Fruit fly (Drosophila melanogaster) whole organism, embryonic: ENCODE measurements around the gene Dlic.

Experiments
- Abd-B ChIP-seq: fragments of 200-800 bp; sonication (Bioruptor generic); optimal IDR thresholded peaks from 2 replicates; lab custom pipeline; 2018; ENCODE audit warnings: missing biosample characterization, mild to moderate bottlenecking, missing genetic modification characterization, moderate library complexity
- Ada2b ChIP-seq: fragments of 200-800 bp; sonication (Bioruptor generic); IDR thresholded peaks from 2 replicates; pipeline ENCODE4 v1.3.6; 2022; ENCODE audit warnings: missing biosample characterization, missing genetic modification characterization
- B-H2 ChIP-seq: fragments of 200-800 bp; sonication (Bioruptor generic); optimal IDR thresholded peaks from 2 replicates; lab custom pipeline; 2018; ENCODE audit warnings: missing biosample characterization, mild to moderate bottlenecking, missing genetic modification characterization
- BtbVII ChIP-seq: fragments of 200-800 bp; sonication (Bioruptor generic); optimal IDR thresholded peaks from 3 replicates; lab custom pipeline; 2017; ENCODE audit warnings: missing biosample characterization, mild to moderate bottlenecking, missing genetic modification characterization
- Bteb2 ChIP-seq: fragments of 200-800 bp; sonication (Bioruptor generic); optimal IDR thresholded peaks from 2 replicates; lab custom pipeline; 2016; ENCODE audit warnings: missing biosample characterization, missing genetic modification characterization
- CG10366 ChIP-seq: fragments of 200-800 bp; sonication (Bioruptor generic); IDR thresholded peaks from 2 replicates; pipeline ENCODE4 v1.3.6; 2022; ENCODE audit warnings: missing biosample characterization, missing genetic modification characterization
- CG10959 ChIP-seq: fragments of 200-800 bp; sonication (Bioruptor generic); IDR thresholded peaks from 2 replicates; pipeline ENCODE4 v1.3.6; 2022; ENCODE audit warnings: missing biosample characterization, missing genetic modification characterization
- CG13296 ChIP-seq: fragments of 200-800 bp; sonication (Bioruptor generic); optimal IDR thresholded peaks from 3 replicates; lab custom pipeline; 2018; ENCODE audit warnings: missing biosample characterization, mild to moderate bottlenecking, missing genetic modification characterization
- CG14710 ChIP-seq: fragments of 200-800 bp; sonication (Bioruptor generic); optimal IDR thresholded peaks from 3 replicates; lab custom pipeline; 2019; ENCODE audit warnings: missing biosample characterization, mild to moderate bottlenecking, missing genetic modification characterization, moderate library complexity
- CG15479 ChIP-seq: fragments of 200-800 bp; sonication (Bioruptor generic); optimal IDR thresholded peaks from 3 replicates; lab custom pipeline; 2019; ENCODE audit warnings: missing biosample characterization, mild to moderate bottlenecking, missing genetic modification characterization, moderate library complexity
- CG16815 ChIP-seq: fragments of 200-800 bp; sonication (Bioruptor generic); optimal IDR thresholded peaks from 3 replicates; lab custom pipeline; 2017; ENCODE audit warnings: missing biosample characterization, mild to moderate bottlenecking, missing genetic modification characterization
- CG1792 ChIP-seq: fragments of 200-800 bp; sonication (Bioruptor generic); optimal IDR thresholded peaks from 2 replicates; lab custom pipeline; 2016; ENCODE audit warnings: missing biosample characterization, missing genetic modification characterization
- CG2712 ChIP-seq: fragments of 200-800 bp; optimal IDR thresholded peaks from 3 replicates; lab custom pipeline; 2019; ENCODE audit warnings: missing biosample characterization, mild to moderate bottlenecking, missing genetic modification characterization, moderate library complexity
- CG33213 ChIP-seq: fragments of 200-800 bp; sonication (Bioruptor generic); optimal IDR thresholded peaks from 3 replicates; lab custom pipeline; 2016; ENCODE audit warnings: missing biosample characterization, missing genetic modification characterization
- CG3407 ChIP-seq: fragments of 200-800 bp; sonication (Bioruptor generic); optimal IDR thresholded peaks from 2 replicates; lab custom pipeline; 2018; ENCODE audit warnings: missing biosample characterization, mild to moderate bottlenecking, missing genetic modification characterization
- CG42726 ChIP-seq: fragments of 200-800 bp; sonication (Bioruptor generic); IDR thresholded peaks from 2 replicates; pipeline ENCODE4 v1.3.6; 2022; ENCODE audit warnings: missing biosample characterization, missing genetic modification characterization; ENCODE audit not compliant: partially characterized antibody
- CG4404 ChIP-seq: fragments of 200-800 bp; sonication (Bioruptor generic); IDR thresholded peaks from 2 replicates; pipeline ENCODE4 v1.3.6; 2022; ENCODE audit warnings: missing biosample characterization, missing genetic modification characterization
- CG5245 ChIP-seq: fragments of 200-800 bp; sonication (Bioruptor generic); optimal IDR thresholded peaks from 3 replicates; lab custom pipeline; 2016; ENCODE audit warnings: missing biosample characterization, missing genetic modification characterization
- Chrac-16 ChIP-seq: fragments of 200-800 bp; sonication (Bioruptor generic); optimal IDR thresholded peaks from 3 replicates; lab custom pipeline; 2016; ENCODE audit warnings: missing biosample characterization, missing genetic modification characterization
- HLH4C ChIP-seq: fragments of 200-800 bp; sonication (Bioruptor generic); IDR thresholded peaks from 3 replicates; pipeline ENCODE4 v1.3.6; 2022; ENCODE audit warnings: missing biosample characterization, missing genetic modification characterization; ENCODE audit not compliant: partially characterized antibody
- Hey ChIP-seq: fragments of 200-800 bp; sonication (Bioruptor generic); optimal IDR thresholded peaks from 3 replicates; lab custom pipeline; 2018; ENCODE audit warnings: missing biosample characterization, mild to moderate bottlenecking, missing genetic modification characterization
- HmgD ChIP-seq: fragments of 200-800 bp; sonication (Bioruptor generic); optimal IDR thresholded peaks from 3 replicates; lab custom pipeline; 2016; ENCODE audit warnings: missing biosample characterization, missing genetic modification characterization
- Hr78 ChIP-seq, 2 experiments: fragments of 200-800 bp in 1 of 2; fragments of >200 bp in 1 of 2; sonication (Bioruptor generic) in 1 of 2; optimal IDR thresholded peaks; 2 replicates each; lab custom pipeline; 2017 to 2019; ENCODE audit warnings: missing biosample characterization in 2 of 2, missing genetic modification characterization in 2 of 2, mild to moderate bottlenecking in 1 of 2, moderate library complexity in 1 of 2
- Lim3 ChIP-seq: fragments of 200-800 bp; sonication (Bioruptor generic); IDR thresholded peaks from 2 replicates; pipeline ENCODE4 v1.3.6; 2022; ENCODE audit warnings: missing biosample characterization, missing genetic modification characterization
- Taf1 ChIP-seq: fragments of 200-800 bp; sonication (Bioruptor generic); IDR thresholded peaks from 2 replicates; pipeline ENCODE4 v1.3.6; 2022; ENCODE audit warnings: missing biosample characterization, missing genetic modification characterization
- amos ChIP-seq: fragments of 200-800 bp; sonication (Bioruptor generic); IDR thresholded peaks from 2 replicates; pipeline ENCODE4 v1.3.6; 2022; ENCODE audit warnings: missing biosample characterization, missing genetic modification characterization; ENCODE audit not compliant: partially characterized antibody
- ara ChIP-seq: fragments of 200-800 bp; sonication (Bioruptor generic); IDR thresholded peaks from 2 replicates; pipeline ENCODE4 v1.3.6; 2022; ENCODE audit warnings: missing biosample characterization, missing genetic modification characterization
- bbx ChIP-seq: fragments of 200-800 bp; sonication (Bioruptor generic); IDR thresholded peaks from 2 replicates; pipeline ENCODE4 v1.3.6; 2022; ENCODE audit warnings: missing biosample characterization, missing genetic modification characterization; ENCODE audit not compliant: partially characterized antibody
- bcd ChIP-seq: fragments of 200-800 bp; sonication (Bioruptor generic); optimal IDR thresholded peaks from 2 replicates; lab custom pipeline; 2017; ENCODE audit warnings: missing biosample characterization, mild to moderate bottlenecking, missing genetic modification characterization
- cas ChIP-seq: fragments of 200-800 bp; sonication (Bioruptor generic); IDR thresholded peaks from 2 replicates; pipeline ENCODE4 v1.3.6; 2022; ENCODE audit warnings: missing biosample characterization, missing genetic modification characterization
- caup ChIP-seq: fragments of 200-800 bp; sonication (Bioruptor generic); optimal IDR thresholded peaks from 3 replicates; lab custom pipeline; 2017; ENCODE audit warnings: missing biosample characterization, mild to moderate bottlenecking, missing genetic modification characterization, moderate library complexity; ENCODE audit not compliant: severe bottlenecking
- cg ChIP-seq: fragments of 200-800 bp; sonication (Bioruptor generic); optimal IDR thresholded peaks from 3 replicates; lab custom pipeline; 2019; ENCODE audit warnings: missing biosample characterization, mild to moderate bottlenecking, missing genetic modification characterization, moderate library complexity
- chn ChIP-seq: fragments of 200-800 bp; sonication (Bioruptor generic); optimal IDR thresholded peaks from 2 replicates; lab custom pipeline; 2016; ENCODE audit warnings: missing biosample characterization, missing genetic modification characterization
- eve ChIP-seq, 2 experiments: fragments of >200 bp; optimal IDR thresholded peaks; 2 replicates each; lab custom pipeline; 2017; ENCODE audit warnings: missing biosample characterization in 2 of 2, missing genetic modification characterization in 2 of 2
- fd64A ChIP-seq: fragments of 200-800 bp; sonication (Bioruptor generic); optimal IDR thresholded peaks from 3 replicates; lab custom pipeline; 2018; ENCODE audit warnings: missing biosample characterization, mild to moderate bottlenecking, missing genetic modification characterization
- gsb ChIP-seq: fragments of 200-800 bp; sonication (Bioruptor generic); IDR thresholded peaks from 2 replicates; pipeline ENCODE4 v1.3.6; 2022; ENCODE audit warnings: missing biosample characterization, missing genetic modification characterization
- lab ChIP-seq: fragments of 200-800 bp; sonication (Bioruptor generic); optimal IDR thresholded peaks from 3 replicates; lab custom pipeline; 2017; ENCODE audit warnings: missing biosample characterization, missing genetic modification characterization, mild to moderate bottlenecking, moderate library complexity, missing genetic modification reagents
- pum ChIP-seq: fragments of 200-800 bp; sonication (Bioruptor generic); optimal IDR thresholded peaks from 2 replicates; lab custom pipeline; 2016; ENCODE audit warnings: missing biosample characterization, missing genetic modification characterization
- sc ChIP-seq, 3 experiments: fragments of >200 bp in 2 of 3; fragments of 200-800 bp in 1 of 3; sonication (Bioruptor generic) in 1 of 3; optimal IDR thresholded peaks; 2 replicates in 2 of 3; 3 replicates in 1 of 3; lab custom pipeline; 2017; ENCODE audit warnings: mild to moderate bottlenecking in 1 of 3, missing biosample characterization in 1 of 3, missing genetic modification characterization in 1 of 3, missing genetic modification reagents in 1 of 3
- schlank ChIP-seq: fragments of 200-800 bp; sonication (Bioruptor generic); optimal IDR thresholded peaks from 2 replicates; lab custom pipeline; 2018; ENCODE audit warnings: missing biosample characterization, mild to moderate bottlenecking, missing genetic modification characterization
- scrt ChIP-seq: fragments of 200-800 bp; sonication (Bioruptor generic); optimal IDR thresholded peaks from 2 replicates; lab custom pipeline; 2018; ENCODE audit warnings: missing biosample characterization, mild to moderate bottlenecking, missing genetic modification characterization, moderate library complexity
- sisA ChIP-seq: fragments of 200-800 bp; sonication (Bioruptor generic); IDR thresholded peaks from 2 replicates; pipeline ENCODE4 v1.3.6; 2022; ENCODE audit warnings: missing biosample characterization, missing genetic modification characterization
- sna ChIP-seq: fragments of 200-800 bp; sonication (Bioruptor generic); IDR thresholded peaks from 2 replicates; pipeline ENCODE4 v1.3.6; 2022; ENCODE audit warnings: missing biosample characterization, missing genetic modification characterization; ENCODE audit not compliant: partially characterized antibody
- ssp ChIP-seq: fragments of 200-800 bp; sonication (Bioruptor generic); IDR thresholded peaks from 2 replicates; pipeline ENCODE4 v1.3.6; 2022; ENCODE audit warnings: missing biosample characterization, missing genetic modification characterization
- sug ChIP-seq: fragments of 200-800 bp; optimal IDR thresholded peaks from 2 replicates; lab custom pipeline; 2019; ENCODE audit warnings: missing biosample characterization, mild to moderate bottlenecking, missing genetic modification characterization, moderate library complexity
- tio ChIP-seq: fragments of 200-800 bp; sonication (Bioruptor generic); optimal IDR thresholded peaks from 2 replicates; lab custom pipeline; 2017; ENCODE audit warnings: missing biosample characterization, missing genetic modification characterization, inconsistent platforms
- usp ChIP-seq: fragments of >200 bp; optimal IDR thresholded peaks from 2 replicates; lab custom pipeline; 2017; ENCODE audit warnings: missing biosample characterization, missing genetic modification characterization
- wor ChIP-seq: fragments of 200-800 bp; sonication (Bioruptor generic); IDR thresholded peaks from 2 replicates; pipeline ENCODE4 v1.3.6; 2022; ENCODE audit warnings: missing biosample characterization, missing genetic modification characterization

The Dlic gene

DNA sequence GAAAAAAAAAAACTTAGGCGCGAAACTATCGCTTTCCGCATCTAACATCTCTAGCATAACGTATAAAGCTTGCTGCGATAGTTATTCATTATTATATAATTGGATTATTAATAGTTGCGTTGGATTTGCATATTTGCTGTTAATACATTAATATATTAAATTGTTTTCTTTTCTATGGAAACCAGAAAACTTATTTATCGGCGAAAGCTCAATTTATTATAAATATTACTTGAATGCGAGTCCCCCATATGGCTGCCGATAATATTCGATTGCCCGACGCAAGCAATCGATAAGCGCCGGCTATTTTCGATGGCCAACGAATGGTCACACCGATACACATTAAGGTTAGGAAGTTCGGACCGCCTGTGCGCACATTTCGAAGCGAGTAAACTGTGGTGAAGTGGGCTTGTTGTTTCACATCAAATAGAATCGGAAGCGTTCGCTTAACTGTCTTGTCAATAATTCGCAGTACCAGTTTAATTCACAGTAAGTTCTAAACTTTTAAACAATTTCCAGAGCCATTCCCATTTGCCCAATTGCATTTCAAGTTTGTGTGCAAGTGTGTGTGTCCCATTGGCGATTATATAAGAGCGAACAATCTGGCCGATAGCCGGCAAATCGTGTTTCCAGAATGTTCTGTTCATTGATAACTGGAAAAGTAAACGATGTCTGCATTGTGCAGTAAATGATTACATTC lies 45.9 kb upstream of the Dlic start, which contains the start of gene Hsp60A (continued):
- TF ChIP-seq fd64A = no peak
- peak; percentile 61 for TF ChIP-seq CG2712 (tag; lab: Kevin White, UChicago)
- TF ChIP-seq caup (GFP tag; lab: Kevin White, UChicago) = peak; percentile 10
- peak; percentile 32; the same call in 1 of the 2 replicates for TF ChIP-seq CG10959 (GFP tag; lab: Robert Waterston, UW)
- TF ChIP-seq CG16815 (GFP tag; lab: Kevin White, UChicago) = no peak
- no peak for TF ChIP-seq CG4404 (GFP tag; lab: Robert Waterston, UW)
- no peak for TF ChIP-seq CG3407 (GFP tag; lab: Kevin White, UChicago)
- TF ChIP-seq Taf1 (GFP tag; lab: Robert Waterston, UW) = no peak
- peak; percentile 30; the same call in 1 of the 2 replicates for TF ChIP-seq ssp (GFP tag; lab: Robert Waterston, UW)
- TF ChIP-seq scrt = no peak
- no peak for TF ChIP-seq usp (GFP tag; lab: Kevin White, UChicago)
- no peak for TF ChIP-seq sc (optimal IDR thresholded peaks at IDR 0.05; lab: Kevin White, UChicago)
- TF ChIP-seq sc (GFP tag; optimal IDR thresholded peaks at IDR 0.05; lab: Kevin White, UChicago) = no peak
- peak; percentile 75 for TF ChIP-seq CG14710 (tag; lab: Kevin White, UChicago)
- TF ChIP-seq schlank (tag; lab: Kevin White, UChicago) = no peak
- TF ChIP-seq CG5245 = no peak
- TF ChIP-seq tio = no peak
- peak; percentile 36 for TF ChIP-seq CG13296 (GFP tag; lab: Kevin White, UChicago)
- TF ChIP-seq wor (GFP tag; lab: Robert Waterston, UW) = no peak
- TF ChIP-seq bbx = peak; percentile 72
- TF ChIP-seq Ada2b = no peak
- peak; percentile 63 for TF ChIP-seq Abd-B (GFP tag; lab: Kevin White, UChicago)
- TF ChIP-seq BtbVII (GFP tag; lab: Kevin White, UChicago) = no peak
- TF ChIP-seq Hr78 (GFP tag; optimal IDR thresholded peaks at IDR 0.05; lab: Kevin White, UChicago) = no peak
- peak; percentile 63 for TF ChIP-seq cg (GFP tag; lab: Kevin White, UChicago)
- TF ChIP-seq ara = 0 out of 2 replicates have a peak, but pooled peaks have one; percentile 16
- TF ChIP-seq HLH4C (GFP tag; lab: Robert Waterston, UW) = peak; percentile 87
- TF ChIP-seq eve (GFP tag; optimal IDR thresholded peaks at IDR 0.05; lab: Kevin White, UChicago) = no peak
- TF ChIP-seq B-H2 = peak; percentile 47
- TF ChIP-seq amos (GFP tag; lab: Robert Waterston, UW) = peak; percentile 75
- peak; percentile 47 for TF ChIP-seq sug (tag; lab: Kevin White, UChicago)
- TF ChIP-seq sisA (GFP tag; lab: Robert Waterston, UW) = peak; percentile 41
- TF ChIP-seq CG10366 = peak; percentile 47
- peak; percentile 76; the same call in 1 of the 2 replicates for TF ChIP-seq sna (GFP tag; lab: Robert Waterston, UW)
- no peak for TF ChIP-seq CG42726 (GFP tag; lab: Robert Waterston, UW)
- no peak for TF ChIP-seq CG1792 (GFP tag; lab: Kevin White, UChicago)
- TF ChIP-seq cas (GFP tag; lab: Robert Waterston, UW) = 0 out of 2 replicates have a peak, but pooled peaks have one; percentile 11
- TF ChIP-seq Lim3 = no peak
- peak; percentile 69 for TF ChIP-seq lab (GFP tag; lab: Kevin White, UChicago)
- TF ChIP-seq pum = no peak
- peak; percentile 37 for TF ChIP-seq chn
- TF ChIP-seq CG15479 (GFP tag; lab: Kevin White, UChicago) = no peak
- TF ChIP-seq Chrac-16 (GFP tag; lab: Kevin White, UChicago) = peak; percentile 21
- no peak for TF ChIP-seq gsb (GFP tag; lab: Robert Waterston, UW)
- peak; percentile 40 for TF ChIP-seq bcd (GFP tag; lab: Kevin White, UChicago)
- no peak for TF ChIP-seq Hey (tag; lab: Kevin White, UChicago)
- TF ChIP-seq Bteb2 (GFP tag; lab: Kevin White, UChicago) = no peak
- no peak for TF ChIP-seq HmgD
- TF ChIP-seq CG33213 = no peak
